Worm (Caenorhabditis elegans): ENCODE measurements around the gene srd-70.

DNA sequence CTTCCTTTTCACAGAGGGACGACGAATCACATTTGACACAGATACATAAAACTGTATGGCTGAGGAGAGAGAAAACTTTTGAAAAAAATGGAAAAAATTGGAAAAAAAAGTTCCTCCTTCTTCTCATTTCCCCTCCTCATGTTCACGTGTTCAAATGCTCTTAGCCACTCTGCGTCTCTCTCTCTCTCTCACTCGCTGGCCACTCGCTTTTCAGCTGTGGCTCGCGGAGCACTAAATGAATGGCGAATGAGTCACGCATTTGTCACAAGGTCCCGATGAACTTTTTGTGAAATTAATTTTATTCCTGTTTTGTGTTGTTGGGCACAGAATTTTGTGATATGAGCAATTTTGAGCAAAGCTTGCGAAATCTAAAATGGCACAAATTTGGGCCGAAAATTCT, 36.1 kb upstream of the srd-70 start:
- TF ChIP-seq alr-1 (tag; optimal IDR thresholded peaks at IDR 0.05; ENCODE audit: borderline replicate concordance) (no peak), ztf-11 (tag; optimal IDR thresholded peaks at IDR 0.05) (no peak)
